Worm (Caenorhabditis elegans) whole organism, young adult: ENCODE results near the gene C37H5.5.

Experiments
- F57C9.4 ChIP-seq: sonication (generic microtip); optimal IDR thresholded peaks from 2 replicates; lab custom pipeline; 2017; ENCODE audit warnings: mild to moderate bottlenecking, missing genetic modification characterization, missing compliant biosample characterization
- Y67H2A.10 ChIP-seq: fragments of 200-800 bp; sonication (Bioruptor generic); conservative IDR thresholded peaks from 2 replicates; pipeline ENCODE4 v1.3.6; 2022; ENCODE audit warnings: missing genetic modification reagents, missing genetic modification characterization, missing compliant biosample characterization
- ama-1 ChIP-seq, 3 experiments: fragments of 150-350 bp in 1 of 3; sonication (generic microtip) in 2 of 3; optimal IDR thresholded peaks; 2 replicates each; lab custom pipeline; 2014 to 2018; ENCODE audit warnings: missing biosample characterization in 2 of 3, missing genetic modification characterization in 2 of 3, missing genetic modification reagents in 2 of 3
- attf-6 ChIP-seq: fragments of 200-800 bp; sonication (Bioruptor generic); IDR thresholded peaks from 2 replicates; pipeline ENCODE4 v1.3.6; 2022; ENCODE audit warnings: missing genetic modification reagents, missing genetic modification characterization, missing compliant biosample characterization
- ceh-79 ChIP-seq: sonication (generic microtip); optimal IDR thresholded peaks from 2 replicates; lab custom pipeline; 2017; ENCODE audit warnings: mild to moderate bottlenecking, missing genetic modification characterization, missing compliant biosample characterization
- lin-54 ChIP-seq: fragments of 200-800 bp; sonication (Bioruptor generic); optimal IDR thresholded peaks from 2 replicates; lab custom pipeline; 2018; ENCODE audit warnings: mild to moderate bottlenecking, missing genetic modification characterization, missing compliant biosample characterization
- lir-1 ChIP-seq: fragments of 200-800 bp; sonication (Bioruptor generic); conservative IDR thresholded peaks from 2 replicates; pipeline ENCODE4 v1.3.6; 2022; ENCODE audit warnings: missing genetic modification reagents, missing genetic modification characterization, missing compliant biosample characterization
- snpc-4 ChIP-seq, 5 experiments: fragments of 150-350 bp in 1 of 5; sonication (generic microtip) in 4 of 5; optimal IDR thresholded peaks; 2 replicates each; lab custom pipeline; 2014 to 2018; ENCODE audit warnings: missing genetic modification characterization in 5 of 5, missing biosample characterization in 3 of 5, antibody characterized with exemption in 2 of 5, mild to moderate bottlenecking in 2 of 5, missing compliant biosample characterization in 2 of 5, missing genotype in 2 of 5, moderate library complexity in 2 of 5, missing genetic modification reagents in 1 of 5
- tbx-9 ChIP-seq: sonication (generic microtip); optimal IDR thresholded peaks from 2 replicates; lab custom pipeline; 2016; ENCODE audit warnings: borderline replicate concordance, missing genetic modification characterization, inconsistent platforms, missing compliant biosample characterization
- unc-62 ChIP-seq: fragments of 150-350 bp; optimal IDR thresholded peaks from 2 replicates; lab custom pipeline; 2014; ENCODE audit warnings: missing biosample characterization, missing genetic modification reagents, missing genetic modification characterization

- TF ChIP-seq snpc-4 (GFP tag; optimal IDR thresholded peaks at IDR 0.05; lab: Kevin White, UChicago) (no peak), snpc-4 (tag; optimal IDR thresholded peaks at IDR 0.05; lab: Kevin White, UChicago) (no peak), tbx-9 (tag; lab: Kevin White, UChicago) (no peak), ama-1 (optimal IDR thresholded peaks at IDR 0.05; lab: Kevin White, UChicago) (no peak), ama-1 (GFP tag; optimal IDR thresholded peaks at IDR 0.05; lab: Kevin White, UChicago) (no peak), ceh-79 (no peak), F57C9.4 (tag; lab: Kevin White, UChicago) (no peak), attf-6 (GFP tag; lab: Robert Waterston, UW) (no peak), lin-54 (GFP tag; lab: Kevin White, UChicago) (no peak), unc-62 (GFP tag; lab: Kevin White, UChicago) (no peak), lir-1 (GFP tag; lab: Robert Waterston, UW) (no peak), Y67H2A.10 (GFP tag; lab: Robert Waterston, UW) (no peak)
These were observed 21.3 kb upstream of the C37H5.5 start, which contains the start of gene R02F11.3 for ce11 chrV:4805847-4806246.
